Fruit fly (Drosophila melanogaster) whole organism, wandering third instar larva: Measurements from ENCODE around the gene CG11409.

Source experiments
- CG32264 ChIP-seq: fragments of 200-800 bp; sonication (Bioruptor generic); optimal IDR thresholded peaks from 2 replicates; lab custom pipeline; 2016; ENCODE audit warnings: missing biosample characterization, missing genetic modification characterization
- CG9705 ChIP-seq: fragments of 200-800 bp; sonication (Bioruptor generic); optimal IDR thresholded peaks from 2 replicates; lab custom pipeline; 2018; ENCODE audit warnings: missing biosample characterization, mild to moderate bottlenecking, missing genetic modification characterization
- CrebA ChIP-seq: fragments of 200-800 bp; sonication (Bioruptor generic); optimal IDR thresholded peaks from 2 replicates; lab custom pipeline; 2016; ENCODE audit warnings: missing biosample characterization, mild to moderate bottlenecking, missing genetic modification characterization, borderline replicate concordance
- Dif ChIP-seq: fragments of 200-275, 200-300 bp; sonication (Bioruptor generic); optimal IDR thresholded peaks from 2 replicates; lab custom pipeline; 2018; ENCODE audit warnings: missing biosample characterization, missing genetic modification characterization; ENCODE audit not compliant: partially characterized antibody
- GATAd ChIP-seq: sonication (Bioruptor generic); optimal IDR thresholded peaks from 2 replicates; lab custom pipeline; 2016; ENCODE audit warnings: missing biosample characterization, missing genetic modification characterization
- HLH106 ChIP-seq: fragments of 200-800 bp; optimal IDR thresholded peaks from 3 replicates; lab custom pipeline; 2019; ENCODE audit warnings: missing biosample characterization, mild to moderate bottlenecking, missing genetic modification characterization, moderate library complexity
- Hnf4 ChIP-seq: fragments of 200-800 bp; sonication (Bioruptor generic); optimal IDR thresholded peaks from 2 replicates; lab custom pipeline; 2016; ENCODE audit warnings: missing biosample characterization, mild to moderate bottlenecking, missing genetic modification characterization
- Hr78 ChIP-seq: fragments of >200 bp; optimal IDR thresholded peaks from 2 replicates; lab custom pipeline; 2017; ENCODE audit warnings: missing biosample characterization, missing genetic modification characterization
- Hr83 ChIP-seq: fragments of 200-300 bp; sonication (Bioruptor generic); optimal IDR thresholded peaks from 2 replicates; lab custom pipeline; 2016; ENCODE audit warnings: missing biosample characterization, mild to moderate bottlenecking, missing genetic modification characterization, moderate library complexity; ENCODE audit not compliant: poor library complexity, severe bottlenecking
- Jra ChIP-seq: sonication (Bioruptor generic); optimal IDR thresholded peaks from 2 replicates; lab custom pipeline; 2016; ENCODE audit warnings: missing biosample characterization, missing genetic modification characterization
- OdsH ChIP-seq: fragments of 200-800 bp; sonication (Bioruptor generic); optimal IDR thresholded peaks from 2 replicates; lab custom pipeline; 2016; ENCODE audit warnings: missing biosample characterization, mild to moderate bottlenecking, missing genetic modification characterization
- Rel ChIP-seq, 2 experiments: fragments of 200-800 bp; sonication (Bioruptor generic) in 1 of 2; optimal IDR thresholded peaks; 2 replicates in 1 of 2; 3 replicates in 1 of 2; lab custom pipeline; 2016 to 2019; ENCODE audit warnings: mild to moderate bottlenecking in 2 of 2, missing biosample characterization in 2 of 2, missing genetic modification characterization in 2 of 2, moderate library complexity in 1 of 2
- Sp1 ChIP-seq: fragments of 200-800 bp; sonication (Bioruptor generic); optimal IDR thresholded peaks from 3 replicates; lab custom pipeline; 2019; ENCODE audit warnings: missing biosample characterization, mild to moderate bottlenecking, missing genetic modification characterization, moderate library complexity
- Vsx2 ChIP-seq: fragments of 200-300, 225-300 bp; sonication (Bioruptor generic); optimal IDR thresholded peaks from 2 replicates; lab custom pipeline; 2018; ENCODE audit warnings: missing biosample characterization, missing genetic modification characterization; ENCODE audit not compliant: partially characterized antibody
- br ChIP-seq: fragments of 200-800 bp; sonication (Bioruptor generic); optimal IDR thresholded peaks from 2 replicates; lab custom pipeline; 2016; ENCODE audit warnings: missing biosample characterization, missing genetic modification characterization
- brk ChIP-seq: fragments of 200-800 bp; sonication (Bioruptor generic); optimal IDR thresholded peaks from 2 replicates; lab custom pipeline; 2016; ENCODE audit warnings: missing biosample characterization, mild to moderate bottlenecking, missing genetic modification characterization
- dl ChIP-seq, 2 experiments: fragments of 175-275, 200-275 bp in 1 of 2; fragments of 200-275 bp in 1 of 2; sonication (Bioruptor generic); optimal IDR thresholded peaks; lab custom pipeline; 2018; ENCODE audit warnings: mild to moderate bottlenecking in 2 of 2, missing biosample characterization in 2 of 2, missing genetic modification characterization in 2 of 2, moderate library complexity in 2 of 2; ENCODE audit not compliant: partially characterized antibody in 2 of 2, insufficient read depth in 1 of 2
- dmrt93B ChIP-seq: fragments of 200-800 bp; sonication (Bioruptor generic); optimal IDR thresholded peaks from 2 replicates; lab custom pipeline; 2018; ENCODE audit warnings: missing biosample characterization, mild to moderate bottlenecking, missing genetic modification characterization
- dsf ChIP-seq: sonication (Bioruptor generic); optimal IDR thresholded peaks from 2 replicates; lab custom pipeline; 2016; ENCODE audit warnings: missing biosample characterization, missing genetic modification characterization, borderline replicate concordance
- ey ChIP-seq: fragments of 200-800 bp; sonication (Bioruptor generic); optimal IDR thresholded peaks from 2 replicates; lab custom pipeline; 2016; ENCODE audit warnings: missing biosample characterization, missing genetic modification characterization
- foxo ChIP-seq, 2 experiments: fragments of 200-800 bp; sonication (Bioruptor generic); optimal IDR thresholded peaks; 2 replicates in 1 of 2; 3 replicates in 1 of 2; lab custom pipeline; 2016 to 2017; ENCODE audit warnings: missing biosample characterization in 2 of 2, missing genetic modification characterization in 2 of 2
- fru ChIP-seq: fragments of 200-800 bp; sonication (Bioruptor generic); optimal IDR thresholded peaks from 3 replicates; lab custom pipeline; 2016; ENCODE audit warnings: missing biosample characterization, mild to moderate bottlenecking, missing genetic modification characterization
- h ChIP-seq: fragments of 200-800 bp; sonication (Bioruptor generic); optimal IDR thresholded peaks from 3 replicates; lab custom pipeline; 2016; ENCODE audit warnings: missing biosample characterization, mild to moderate bottlenecking, missing genetic modification characterization
- pan ChIP-seq: fragments of >200 bp; optimal IDR thresholded peaks from 2 replicates; lab custom pipeline; 2017
- psq ChIP-seq: fragments of 200-800 bp; sonication (Bioruptor generic); optimal IDR thresholded peaks from 3 replicates; lab custom pipeline; 2017; ENCODE audit warnings: missing biosample characterization, mild to moderate bottlenecking, missing genetic modification characterization, moderate library complexity
- rgr ChIP-seq: fragments of 200-800 bp; sonication (Bioruptor generic); optimal IDR thresholded peaks from 3 replicates; lab custom pipeline; 2016; ENCODE audit warnings: missing biosample characterization, mild to moderate bottlenecking, missing genetic modification characterization
- sage ChIP-seq: fragments of 200-800 bp; sonication (Bioruptor generic); optimal IDR thresholded peaks from 2 replicates; lab custom pipeline; 2016; ENCODE audit warnings: missing biosample characterization, mild to moderate bottlenecking, missing genetic modification characterization
- sv ChIP-seq: fragments of 200-800 bp; sonication (Bioruptor generic); optimal IDR thresholded peaks from 3 replicates; lab custom pipeline; 2016; ENCODE audit warnings: missing biosample characterization, missing genetic modification characterization
- usp ChIP-seq: fragments of >200 bp; optimal IDR thresholded peaks from 2 replicates; lab custom pipeline; 2017; ENCODE audit warnings: missing biosample characterization, missing genetic modification characterization

Gene CG11409

DNA sequence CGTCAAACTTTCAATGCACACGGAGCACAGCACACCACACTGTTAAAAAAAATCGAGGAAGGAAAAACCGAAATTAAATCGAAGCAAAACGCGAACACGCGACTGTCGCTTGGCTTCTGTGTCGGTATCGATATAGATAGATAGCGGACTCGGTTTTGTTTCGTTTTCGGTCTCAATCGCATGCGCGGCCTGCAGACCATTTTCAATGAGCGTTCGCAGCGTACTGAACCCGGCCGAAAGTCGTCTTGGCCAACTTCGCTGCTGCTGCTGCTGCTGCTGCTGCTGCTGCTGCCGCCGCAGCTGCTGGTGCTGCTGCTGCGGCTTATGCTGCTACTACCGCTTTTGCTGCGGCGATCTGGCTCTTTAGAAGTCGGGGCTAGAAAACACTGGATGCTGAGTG, 3.4 kb downstream of the CG11409 start:
- TF ChIP-seq dl (GFP tag; optimal IDR thresholded peaks at IDR 0.05; lab: Kevin White, UChicago; ENCODE audit: insufficient read depth in 1 of 2, partially characterized antibody in 2 of 2) (no peak), sv (GFP tag; lab: Kevin White, UChicago) (no peak), CG32264 (no peak), foxo (GFP tag; optimal IDR thresholded peaks at IDR 0.05; lab: Kevin White, UChicago) (no peak), pan (lab: Kevin White, UChicago) (no peak), usp (GFP tag; lab: Kevin White, UChicago) (no peak), GATAd (GFP tag; lab: Kevin White, UChicago) (no peak), h (GFP tag; lab: Kevin White, UChicago) (no peak), Hr78 (GFP tag; lab: Kevin White, UChicago) (no peak), rgr (GFP tag; lab: Kevin White, UChicago) (no peak), br (GFP tag; lab: Kevin White, UChicago) (no peak), fru (no peak), Dif (GFP tag; lab: Kevin White, UChicago) (no peak), Hnf4 (GFP tag; lab: Kevin White, UChicago) (no peak), Sp1 (GFP tag; lab: Kevin White, UChicago) (no peak), dmrt93B (GFP tag; lab: Kevin White, UChicago) (no peak)

DNA sequence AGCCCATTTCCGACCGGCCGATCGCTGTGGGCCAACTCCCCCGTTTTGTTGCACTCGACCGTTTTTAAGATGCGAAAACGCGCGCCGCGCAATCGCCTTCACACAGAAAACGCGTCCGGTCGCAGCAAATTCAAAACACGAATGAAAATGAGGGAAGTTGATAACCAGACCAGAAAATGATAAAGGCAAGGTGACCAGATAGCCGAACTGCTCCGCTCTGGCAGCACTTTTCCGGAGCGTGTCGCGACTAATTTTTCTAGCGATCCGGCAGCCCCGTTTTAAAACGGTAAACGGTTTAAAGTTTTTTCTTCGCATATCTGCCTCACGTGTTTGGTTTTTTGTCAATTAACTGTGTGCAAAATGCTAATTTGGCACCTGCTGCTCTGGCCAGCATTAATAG, 19.2 kb downstream of the CG11409 start, which contains the start of gene DAAM:
TSS of gene DAAM (minus strand) at position 149 of the 400 bp plus-strand sequence.
- TF ChIP-seq pan (lab: Kevin White, UChicago) (no peak), brk (no peak), HLH106 (tag; lab: Kevin White, UChicago) (peak; percentile 39), br (GFP tag; lab: Kevin White, UChicago) (no peak), rgr (GFP tag; lab: Kevin White, UChicago) (peak; percentile 22), psq (GFP tag; lab: Kevin White, UChicago) (peak; percentile 18), Sp1 (GFP tag; lab: Kevin White, UChicago) (peak; percentile 50), OdsH (GFP tag; lab: Kevin White, UChicago) (no peak), dmrt93B (GFP tag; lab: Kevin White, UChicago) (peak; percentile 46), h (GFP tag; lab: Kevin White, UChicago) (peak; percentile 29), CG9705 (peak; percentile 77), ey (GFP tag; lab: Kevin White, UChicago) (peak; percentile 17), foxo (GFP tag; optimal IDR thresholded peaks at IDR 0.05; lab: Kevin White, UChicago) (peak in 1 of 2 experiments; percentile 22), Rel (GFP tag; optimal IDR thresholded peaks at IDR 0.05; lab: Kevin White, UChicago) (no peak), Rel (tag; optimal IDR thresholded peaks at IDR 0.05; lab: Kevin White, UChicago) (peak; percentile 67), Hr83 (GFP tag; lab: Kevin White, UChicago) (peak; percentile 9), GATAd (GFP tag; lab: Kevin White, UChicago) (peak; percentile 19), Vsx2 (GFP tag; lab: Kevin White, UChicago) (peak; percentile 14)

DNA sequence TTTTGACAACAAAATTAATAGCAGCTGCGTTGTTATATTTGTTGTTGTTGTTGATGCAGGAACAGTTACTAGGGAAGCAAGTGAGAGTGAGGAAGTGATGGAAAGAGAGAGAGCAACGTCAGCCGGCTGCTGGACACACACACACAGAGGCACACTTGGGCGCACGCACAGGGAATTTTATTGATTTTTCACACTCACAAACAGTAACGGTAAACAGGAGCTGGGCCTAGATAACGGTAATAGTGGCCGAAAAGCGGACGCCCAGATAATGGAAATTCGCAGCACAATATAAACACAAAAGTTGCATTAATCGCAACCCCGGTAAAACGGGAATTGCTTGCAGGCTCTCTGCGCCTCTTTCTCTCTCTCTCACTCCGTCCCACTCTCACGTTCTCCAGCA, 19.7 kb downstream of the CG11409 start:
- TF ChIP-seq sage (GFP tag; lab: Kevin White, UChicago) (no peak), fru (no peak), Dif (GFP tag; lab: Kevin White, UChicago) (no peak), OdsH (GFP tag; lab: Kevin White, UChicago) (no peak), CrebA (GFP tag; lab: Kevin White, UChicago) (no peak), foxo (GFP tag; optimal IDR thresholded peaks at IDR 0.05; lab: Kevin White, UChicago) (no peak)

DNA sequence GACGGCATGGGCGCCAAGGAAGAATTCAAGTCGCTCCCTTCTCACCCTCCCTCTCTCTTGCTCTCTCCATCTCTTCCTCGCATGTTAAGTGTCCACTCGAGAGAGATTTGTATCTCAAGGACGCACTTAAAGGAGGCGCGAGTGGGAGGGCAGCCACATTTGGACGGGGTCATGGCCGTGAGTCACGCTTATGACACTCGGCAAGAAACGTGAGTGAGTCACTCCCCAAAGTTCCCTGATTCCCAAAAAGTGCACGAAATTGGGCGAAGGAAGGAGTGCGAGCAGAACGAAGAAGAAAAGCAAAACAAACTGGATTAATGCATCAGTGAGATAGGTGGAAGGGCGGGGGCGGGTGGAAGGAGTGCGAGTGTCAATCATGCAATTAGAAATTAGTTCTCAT, 20.3 kb downstream of the CG11409 start:
- TF ChIP-seq psq (GFP tag; lab: Kevin White, UChicago) (peak; percentile 43), Jra (GFP tag; lab: Kevin White, UChicago) (peak; percentile 53), dsf (GFP tag; lab: Kevin White, UChicago) (no peak), Rel (GFP tag; optimal IDR thresholded peaks at IDR 0.05; lab: Kevin White, UChicago) (no peak), Rel (tag; optimal IDR thresholded peaks at IDR 0.05; lab: Kevin White, UChicago) (peak; percentile 81)
